Worm (Caenorhabditis elegans) whole organism, L4 larva: ENCODE data around the gene ZK892.6.

ENCODE experiments used
- F49E8.2 ChIP-seq: sonication (generic microtip); optimal IDR thresholded peaks from 2 replicates; lab custom pipeline; 2016; ENCODE audit warnings: missing compliant biosample characterization, mild to moderate bottlenecking, missing genetic modification characterization, borderline replicate concordance
- R02D3.7 ChIP-seq: fragments of 150-350 bp; sonication (generic microtip); optimal IDR thresholded peaks from 3 replicates; lab custom pipeline; 2014; ENCODE audit warnings: missing biosample characterization, missing genetic modification characterization
- Y105C5A.15 ChIP-seq: fragments of 200-800 bp; sonication (Bioruptor generic); IDR thresholded peaks from 2 replicates; pipeline ENCODE4 v1.3.6; 2022; ENCODE audit warnings: missing genetic modification characterization, missing compliant biosample characterization
- Y48G9A.11 ChIP-seq: fragments of 200-800 bp; sonication (Bioruptor generic); IDR thresholded peaks from 2 replicates; pipeline ENCODE4 v1.3.6; 2022; ENCODE audit warnings: missing genetic modification reagents, missing genetic modification characterization, missing compliant biosample characterization
- Y5F2A.4 ChIP-seq: fragments of 200-800 bp; sonication (Bioruptor generic); optimal IDR thresholded peaks from 2 replicates; lab custom pipeline; 2018; ENCODE audit warnings: mild to moderate bottlenecking, missing genetic modification characterization, missing compliant biosample characterization
- Y75B8A.6 ChIP-seq: fragments of 200-800 bp; sonication (Bioruptor generic); IDR thresholded peaks from 2 replicates; pipeline ENCODE4 v1.3.6; 2022; ENCODE audit warnings: missing genetic modification reagents, missing genetic modification characterization, missing compliant biosample characterization
- ZK546.5 ChIP-seq, 2 experiments: sonication (generic microtip); optimal IDR thresholded peaks; 2 replicates each; lab custom pipeline; 2017; ENCODE audit warnings: missing biosample characterization in 2 of 2, missing genetic modification characterization in 2 of 2
- aha-1 ChIP-seq: fragments of 150-350 bp; peaks from one replicate; lab custom pipeline; 2014; ENCODE audit warnings: missing biosample characterization, missing genetic modification characterization
- ama-1 ChIP-seq: fragments of 150-350 bp; optimal IDR thresholded peaks from 2 replicates; lab custom pipeline; 2014; ENCODE audit warnings: inconsistent platforms, mixed read lengths
- arid-1 ChIP-seq: fragments of 200-800 bp; sonication (Bioruptor generic); conservative IDR thresholded peaks from 2 replicates; pipeline ENCODE4 v1.3.6; 2022; ENCODE audit warnings: missing genetic modification reagents, missing genetic modification characterization, missing compliant biosample characterization
- attf-4 ChIP-seq: sonication (generic microtip); optimal IDR thresholded peaks from 3 replicates; lab custom pipeline; 2017; ENCODE audit warnings: missing biosample characterization, missing genetic modification characterization
- ceh-20 ChIP-seq: fragments of 200-800 bp; sonication (Bioruptor generic); IDR thresholded peaks from 2 replicates; pipeline ENCODE4 v1.3.6; 2022; ENCODE audit warnings: missing genetic modification reagents, missing genetic modification characterization, missing compliant biosample characterization
- ceh-28 ChIP-seq: fragments of 150-350 bp; optimal IDR thresholded peaks from 2 replicates; lab custom pipeline; 2014; ENCODE audit warnings: missing biosample characterization, missing genetic modification reagents, missing genetic modification characterization
- ceh-32 ChIP-seq: sonication (generic microtip); optimal IDR thresholded peaks from 2 replicates; lab custom pipeline; 2016; ENCODE audit warnings: mild to moderate bottlenecking, missing genetic modification characterization, missing compliant biosample characterization; ENCODE audit not compliant: poor library complexity
- ceh-82 ChIP-seq: sonication (generic microtip); optimal IDR thresholded peaks from 2 replicates; lab custom pipeline; 2017; ENCODE audit warnings: missing biosample characterization, missing genetic modification characterization
- cey-2 ChIP-seq: sonication (generic microtip); optimal IDR thresholded peaks from 3 replicates; lab custom pipeline; 2017; ENCODE audit warnings: missing genetic modification characterization, mild to moderate bottlenecking, missing compliant biosample characterization, antibody characterized with exemption, borderline replicate concordance; ENCODE audit not compliant: insufficient read depth
- daf-12 ChIP-seq: fragments of 150-350 bp; optimal IDR thresholded peaks from 2 replicates; lab custom pipeline; 2014; ENCODE audit warnings: missing biosample characterization, missing genetic modification reagents, missing genetic modification characterization
- daf-16 ChIP-seq, 3 experiments: sonication (generic microtip); optimal IDR thresholded peaks; 2 replicates each; lab custom pipeline; 2016 to 2017; ENCODE audit warnings: missing genetic modification characterization in 3 of 3, missing genetic modification reagents in 3 of 3, mild to moderate bottlenecking in 2 of 3, missing compliant biosample characterization in 2 of 3, missing biosample characterization in 1 of 3, moderate library complexity in 1 of 3
- dmd-6 ChIP-seq: fragments of 200-800 bp; sonication (Bioruptor generic); IDR thresholded peaks from 2 replicates; pipeline ENCODE4 v1.3.6; 2022; ENCODE audit warnings: missing genetic modification reagents, missing genetic modification characterization, missing compliant biosample characterization
- dmd-9 ChIP-seq: fragments of 200-800 bp; sonication (Bioruptor generic); IDR thresholded peaks from 2 replicates; pipeline ENCODE4 v1.3.6; 2022; ENCODE audit warnings: missing genetic modification reagents, missing genetic modification characterization, missing compliant biosample characterization
- dpl-1 ChIP-seq: fragments of 150-350 bp; optimal IDR thresholded peaks from 2 replicates; lab custom pipeline; 2014; ENCODE audit warnings: missing biosample characterization, missing genetic modification reagents, missing genetic modification characterization
- duxl-1 ChIP-seq: sonication (generic microtip); optimal IDR thresholded peaks from 2 replicates; lab custom pipeline; 2016; ENCODE audit warnings: mild to moderate bottlenecking, missing genetic modification characterization, moderate library complexity, missing compliant biosample characterization; ENCODE audit not compliant: poor library complexity
- dve-1 ChIP-seq: sonication (generic microtip); optimal IDR thresholded peaks from 2 replicates; lab custom pipeline; 2017; ENCODE audit warnings: antibody characterized with exemption, mild to moderate bottlenecking, missing genetic modification characterization, missing compliant biosample characterization; ENCODE audit not compliant: insufficient read depth
- fkh-10 ChIP-seq: fragments of 150-350 bp; optimal IDR thresholded peaks from 2 replicates; lab custom pipeline; 2014; ENCODE audit warnings: missing biosample characterization, missing genetic modification reagents, missing genetic modification characterization
- hif-1 ChIP-seq, 2 experiments: sonication (generic microtip); optimal IDR thresholded peaks; 2 replicates each; lab custom pipeline; 2016 to 2017; ENCODE audit warnings: missing compliant biosample characterization in 2 of 2, missing genetic modification characterization in 2 of 2, missing genetic modification reagents in 2 of 2, missing genotype in 2 of 2, mild to moderate bottlenecking in 1 of 2
- hlh-11 ChIP-seq: fragments of 200-800 bp; sonication (Bioruptor generic); optimal IDR thresholded peaks from 2 replicates; lab custom pipeline; 2018; ENCODE audit warnings: mild to moderate bottlenecking, missing genetic modification characterization, missing compliant biosample characterization
- jun-1 ChIP-seq: fragments of 150-350 bp; optimal IDR thresholded peaks from 2 replicates; lab custom pipeline; 2014; ENCODE audit warnings: missing biosample characterization, missing genetic modification reagents, missing genetic modification characterization
- lin-15B ChIP-seq: fragments of 150-350 bp; sonication (generic microtip); optimal IDR thresholded peaks from 3 replicates; lab custom pipeline; 2014; ENCODE audit warnings: missing biosample characterization, missing genetic modification characterization
- lin-38 ChIP-seq: fragments of 200-800 bp; sonication (Bioruptor generic); IDR thresholded peaks from 2 replicates; pipeline ENCODE4 v1.3.6; 2022; ENCODE audit warnings: missing genetic modification reagents, missing genetic modification characterization, missing compliant biosample characterization
- mep-1 ChIP-seq: fragments of 150-350 bp; sonication (generic microtip); optimal IDR thresholded peaks from 3 replicates; lab custom pipeline; 2014; ENCODE audit warnings: missing biosample characterization, missing genetic modification characterization
- mes-2 ChIP-seq: sonication (generic microtip); optimal IDR thresholded peaks from 2 replicates; lab custom pipeline; 2016; ENCODE audit warnings: missing genotype, mild to moderate bottlenecking, missing genetic modification characterization, missing compliant biosample characterization; ENCODE audit not compliant: poor library complexity, severe bottlenecking
- mxl-3 ChIP-seq: fragments of 200-800 bp; sonication (Bioruptor generic); optimal IDR thresholded peaks from 2 replicates; lab custom pipeline; 2018; ENCODE audit warnings: mild to moderate bottlenecking, missing genetic modification characterization, missing compliant biosample characterization
- nhr-11 ChIP-seq: fragments of 150-350 bp; optimal IDR thresholded peaks from 2 replicates; lab custom pipeline; 2014; ENCODE audit warnings: missing biosample characterization, missing genetic modification characterization
- nhr-28 ChIP-seq: fragments of 150-350 bp; optimal IDR thresholded peaks from 2 replicates; lab custom pipeline; 2014; ENCODE audit warnings: missing biosample characterization, missing genetic modification characterization
- nhr-6 ChIP-seq: fragments of 150-350 bp; optimal IDR thresholded peaks from 2 replicates; lab custom pipeline; 2014; ENCODE audit warnings: missing biosample characterization, missing genetic modification characterization
- nhr-76 ChIP-seq: fragments of 150-350 bp; optimal IDR thresholded peaks from 2 replicates; lab custom pipeline; 2014; ENCODE audit warnings: missing biosample characterization, missing genetic modification characterization
- nhr-77 ChIP-seq: fragments of 150-350 bp; optimal IDR thresholded peaks from 2 replicates; lab custom pipeline; 2014; ENCODE audit warnings: missing biosample characterization, missing genetic modification characterization
- php-3 ChIP-seq: fragments of 200-800 bp; sonication (Bioruptor generic); IDR thresholded peaks from 2 replicates; pipeline ENCODE4 v1.3.6; 2022; ENCODE audit warnings: missing genetic modification reagents, missing genetic modification characterization, missing compliant biosample characterization
- pqm-1 ChIP-seq: sonication (generic microtip); optimal IDR thresholded peaks from 2 replicates; lab custom pipeline; 2017; ENCODE audit warnings: missing biosample characterization, missing genetic modification characterization
- spr-1 ChIP-seq: sonication (generic microtip); optimal IDR thresholded peaks from 2 replicates; lab custom pipeline; 2016; ENCODE audit warnings: mild to moderate bottlenecking, missing genetic modification characterization, missing compliant biosample characterization
- tra-1 ChIP-seq: fragments of 200-800 bp; sonication (Bioruptor generic); IDR thresholded peaks from 2 replicates; pipeline ENCODE4 v1.3.6; 2022; ENCODE audit warnings: missing genetic modification reagents, missing genetic modification characterization, missing compliant biosample characterization
- unc-130 ChIP-seq: sonication (generic microtip); optimal IDR thresholded peaks from 2 replicates; lab custom pipeline; 2016; ENCODE audit warnings: missing genetic modification reagents, missing genetic modification characterization, missing compliant biosample characterization
- unc-62 ChIP-seq, 3 experiments: fragments of 150-350 bp in 1 of 3; sonication (generic microtip); optimal IDR thresholded peaks in 2 of 3; peaks in 1 of 3; 1 replicate in 1 of 3; 2 replicates in 2 of 3; lab custom pipeline; 2014 to 2017; ENCODE audit warnings: missing biosample characterization in 3 of 3, missing genetic modification characterization in 3 of 3, missing genetic modification reagents in 3 of 3, missing genotype in 1 of 3
- vab-7 ChIP-seq: fragments of 200-800 bp; sonication (Bioruptor generic); IDR thresholded peaks from 2 replicates; pipeline ENCODE4 v1.3.6; 2022; ENCODE audit warnings: missing genetic modification reagents, missing genetic modification characterization, missing compliant biosample characterization
- ztf-7 ChIP-seq: fragments of 150-350 bp; optimal IDR thresholded peaks from 2 replicates; lab custom pipeline; 2014; ENCODE audit warnings: missing biosample characterization, missing genetic modification characterization

Gene ZK892.6

ce11 chrII:9940430-9940829 lies 39.5 kb downstream of the ZK892.6 start, which contains the start of gene ufd-3 (continued):
- TF ChIP-seq unc-62 (GFP tag; optimal IDR thresholded peaks at IDR 0.05 in 1 of 2; lab: Kevin White, UChicago) (peak in 1 of 2 experiments; percentile 89), unc-62 (tag; optimal IDR thresholded peaks at IDR 0.05; lab: Kevin White, UChicago) (no peak), lin-15B (tag; lab: Kevin White, UChicago) (peak; percentile 5)

DNA sequence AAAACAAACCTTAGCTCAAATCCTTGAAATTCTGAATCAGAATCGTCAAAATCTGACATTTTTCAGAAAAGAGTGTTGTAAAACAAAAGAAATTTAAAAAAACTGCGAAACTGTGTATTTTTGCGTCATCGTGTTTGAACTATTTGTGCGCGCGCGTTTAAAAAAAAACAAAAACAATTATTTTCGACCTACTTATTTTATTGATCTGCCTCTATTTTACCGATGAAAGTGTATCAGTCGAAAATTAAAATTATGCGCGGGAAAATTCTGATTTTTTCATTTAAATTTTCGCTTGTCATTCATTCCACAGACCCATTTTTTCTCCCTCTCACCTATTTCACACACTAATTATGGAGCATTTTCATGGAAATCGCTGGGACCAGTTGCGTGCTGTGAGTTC lies 41.0 kb downstream of the ZK892.6 start, which contains the start of the genes C05C10.7 and C05C10.5:
TSS of gene C05C10.7 (minus strand) at position 95 of the 400 bp plus-strand sequence.
TSS of gene C05C10.5 (plus strand) at position 164 of the 400 bp plus-strand sequence.
- TF ChIP-seq lin-38 (GFP tag; lab: Robert Waterston, UW), result peak; percentile 57
- TF ChIP-seq nhr-76 (tag; lab: Kevin White, UChicago), result no peak
- peak; percentile 66 for TF ChIP-seq unc-130 (GFP tag; lab: Kevin White, UChicago)
- peak; percentile 76 for TF ChIP-seq Y48G9A.11 (GFP tag; lab: Robert Waterston, UW)

- TF ChIP-seq F49E8.2 (tag; lab: Kevin White, UChicago), result no peak
- no peak for TF ChIP-seq Y75B8A.6 (GFP tag; lab: Robert Waterston, UW)
- no peak for TF ChIP-seq ZK546.5 (tag; optimal IDR thresholded peaks at IDR 0.05; lab: Kevin White, UChicago)
- TF ChIP-seq nhr-77, result peak; percentile 65
- no peak for TF ChIP-seq vab-7 (GFP tag; lab: Robert Waterston, UW)
- TF ChIP-seq cey-2 (tag; lab: Kevin White, UChicago), result peak; percentile 91
- peak; percentile 90 for TF ChIP-seq mep-1 (tag; lab: Kevin White, UChicago)
- TF ChIP-seq unc-130 (GFP tag; lab: Kevin White, UChicago), result peak; percentile 13
- TF ChIP-seq pqm-1 (tag; lab: Kevin White, UChicago), result peak; percentile 26
- peak; percentile 90 for TF ChIP-seq ama-1 (lab: Kevin White, UChicago)
- TF ChIP-seq php-3 (GFP tag; lab: Robert Waterston, UW), result peak; percentile 46; the same call in 1 of the 2 replicates
- peak; percentile 64 for TF ChIP-seq dpl-1 (GFP tag; lab: Kevin White, UChicago)
- no peak for TF ChIP-seq attf-4
- TF ChIP-seq ceh-32 (tag; lab: Kevin White, UChicago), result no peak
- peak; percentile 47 for TF ChIP-seq spr-1 (tag; lab: Kevin White, UChicago)
- no peak for TF ChIP-seq ceh-28
- TF ChIP-seq unc-62 (GFP tag; optimal IDR thresholded peaks at IDR 0.05 in 1 of 2; lab: Kevin White, UChicago), result peak in 1 of 2 experiments; percentile 64
- no peak for TF ChIP-seq unc-62 (tag; optimal IDR thresholded peaks at IDR 0.05; lab: Kevin White, UChicago)
- TF ChIP-seq ceh-20, result peak; percentile 21; the same call in 1 of the 2 replicates
- TF ChIP-seq ztf-7 (tag; lab: Kevin White, UChicago), result peak; percentile 27
- TF ChIP-seq daf-12 (tag; lab: Kevin White, UChicago), result no peak
- TF ChIP-seq Y105C5A.15 (GFP tag; lab: Robert Waterston, UW), result no peak
- TF ChIP-seq jun-1 (tag; lab: Kevin White, UChicago), result no peak
- TF ChIP-seq Y5F2A.4, result no peak
- peak; percentile 99 for TF ChIP-seq nhr-11
- 0 out of 2 replicates have a peak, but pooled peaks have one; percentile 24 for TF ChIP-seq arid-1 (GFP tag; lab: Robert Waterston, UW)
- peak; percentile 12 for TF ChIP-seq nhr-6 (tag; lab: Kevin White, UChicago)
- TF ChIP-seq nhr-28 (tag; lab: Kevin White, UChicago), result peak; percentile 90
- TF ChIP-seq fkh-10, result no peak
- peak; percentile 99 for TF ChIP-seq aha-1 (tag; lab: Kevin White, UChicago)
- TF ChIP-seq dve-1 (tag; lab: Kevin White, UChicago), result peak; percentile 92
- peak; percentile 48 for TF ChIP-seq mes-2 (tag; lab: Kevin White, UChicago)
- no peak for TF ChIP-seq duxl-1 (tag; lab: Kevin White, UChicago)
- TF ChIP-seq R02D3.7 (tag; lab: Kevin White, UChicago), result no peak
- peak; percentile 84 for TF ChIP-seq tra-1
- TF ChIP-seq ceh-82 (tag; lab: Kevin White, UChicago), result no peak
- no peak for TF ChIP-seq dmd-9
- peak in 1 of 2 experiments; percentile 19 for TF ChIP-seq daf-16 (GFP tag; optimal IDR thresholded peaks at IDR 0.05; lab: Kevin White, UChicago)
- peak; percentile 85 for TF ChIP-seq daf-16 (tag; optimal IDR thresholded peaks at IDR 0.05; lab: Kevin White, UChicago)
- TF ChIP-seq dmd-6 (GFP tag; lab: Robert Waterston, UW), result peak; percentile 93
- TF ChIP-seq hif-1 (tag; optimal IDR thresholded peaks at IDR 0.05; lab: Kevin White, UChicago), result peak in 1 of 2 experiments; percentile 53
- peak; percentile 94 for TF ChIP-seq hlh-11 (tag; lab: Kevin White, UChicago)
- peak; percentile 100 for TF ChIP-seq mxl-3
Observed at ce11 chrII:9937611-9938010, 42.3 kb downstream of the ZK892.6 start.
